Worm (Caenorhabditis elegans) whole organism, L1 larva: ENCODE measurements around the gene acbp-8.

ENCODE experiments used
- C04F5.9 ChIP-seq: sonication (generic microtip); optimal IDR thresholded peaks from 2 replicates; lab custom pipeline; 2016; ENCODE audit warnings: missing genetic modification characterization, missing compliant biosample characterization
- C16A3.4 ChIP-seq: fragments of 150-350 bp; optimal IDR thresholded peaks from 2 replicates; lab custom pipeline; 2014; ENCODE audit warnings: missing biosample characterization, missing genetic modification characterization
- Y116A8C.19 ChIP-seq: sonication (generic microtip); optimal IDR thresholded peaks from 2 replicates; lab custom pipeline; 2016; ENCODE audit warnings: missing compliant biosample characterization, missing genetic modification characterization, borderline replicate concordance
- blmp-1 ChIP-seq: fragments of 150-350 bp; optimal IDR thresholded peaks from 2 replicates; lab custom pipeline; 2014; ENCODE audit warnings: missing biosample characterization, missing genetic modification characterization
- ceh-8 ChIP-seq: fragments of 200-800 bp; sonication (Bioruptor generic); optimal IDR thresholded peaks from 2 replicates; lab custom pipeline; 2018; ENCODE audit warnings: mild to moderate bottlenecking, missing genetic modification characterization, moderate library complexity, missing compliant biosample characterization
- dpl-1 ChIP-seq, 3 experiments: fragments of 150-350 bp in 2 of 3; sonication (generic microtip) in 1 of 3; optimal IDR thresholded peaks; 2 replicates each; lab custom pipeline; 2014 to 2017; ENCODE audit warnings: missing biosample characterization in 3 of 3, missing genetic modification characterization in 3 of 3, missing genetic modification reagents in 3 of 3
- egl-27 ChIP-seq, 2 experiments: fragments of 150-350 bp in 1 of 2; sonication (generic microtip); optimal IDR thresholded peaks; 3 replicates each; lab custom pipeline; 2017 to 2018; ENCODE audit warnings: missing biosample characterization in 2 of 2, missing genetic modification characterization in 2 of 2, missing genetic modification reagents in 2 of 2
- elt-2 ChIP-seq: sonication (generic microtip); optimal IDR thresholded peaks from 2 replicates; lab custom pipeline; 2016; ENCODE audit warnings: missing genetic modification characterization, mild to moderate bottlenecking, inconsistent platforms, missing compliant biosample characterization, missing genetic modification reagents
- grh-1 ChIP-seq: fragments of 200-800 bp; sonication (Bioruptor generic); IDR thresholded peaks from 2 replicates; pipeline ENCODE4 v1.3.6; 2022; ENCODE audit warnings: missing genetic modification reagents, missing genetic modification characterization, missing compliant biosample characterization
- hlh-17 ChIP-seq: fragments of 200-800 bp; sonication (Bioruptor generic); optimal IDR thresholded peaks from 2 replicates; lab custom pipeline; 2018; ENCODE audit warnings: missing genetic modification characterization, mild to moderate bottlenecking, missing compliant biosample characterization, moderate library complexity, borderline replicate concordance
- hlh-4 ChIP-seq: sonication (generic microtip); optimal IDR thresholded peaks from 2 replicates; lab custom pipeline; 2016; ENCODE audit warnings: mild to moderate bottlenecking, missing genetic modification characterization, missing compliant biosample characterization
- lin-13 ChIP-seq: fragments of 150-350 bp; optimal IDR thresholded peaks from 2 replicates; lab custom pipeline; 2014; ENCODE audit warnings: missing biosample characterization, missing genetic modification reagents, missing genetic modification characterization
- lin-39 ChIP-seq: fragments of 150-350 bp; optimal IDR thresholded peaks from 2 replicates; lab custom pipeline; 2014; ENCODE audit warnings: missing biosample characterization, missing genetic modification reagents, missing genetic modification characterization
- lir-3 ChIP-seq: sonication (generic microtip); optimal IDR thresholded peaks from 2 replicates; lab custom pipeline; 2016; ENCODE audit warnings: mild to moderate bottlenecking, missing genetic modification characterization, moderate library complexity, missing compliant biosample characterization; ENCODE audit not compliant: poor library complexity
- lsy-2 ChIP-seq, 2 experiments: fragments of 150-350 bp; optimal IDR thresholded peaks; 2 replicates each; lab custom pipeline; 2014; ENCODE audit warnings: missing biosample characterization in 2 of 2, missing genetic modification characterization in 2 of 2
- mdl-1 ChIP-seq, 2 experiments: fragments of 150-350 bp; optimal IDR thresholded peaks; 2 replicates each; lab custom pipeline; 2014 to 2017; ENCODE audit warnings: missing biosample characterization in 2 of 2, missing genetic modification characterization in 2 of 2, inconsistent platforms in 1 of 2
- mep-1 ChIP-seq: fragments of 150-350 bp; optimal IDR thresholded peaks from 2 replicates; lab custom pipeline; 2014; ENCODE audit warnings: missing biosample characterization, missing genetic modification characterization
- nhr-11 ChIP-seq: fragments of 150-350 bp; optimal IDR thresholded peaks from 2 replicates; lab custom pipeline; 2014; ENCODE audit warnings: missing biosample characterization, missing genetic modification characterization
- nhr-12 ChIP-seq: sonication (generic microtip); optimal IDR thresholded peaks from 2 replicates; lab custom pipeline; 2017; ENCODE audit warnings: missing biosample characterization, missing genetic modification characterization
- nhr-19 ChIP-seq: fragments of 200-800 bp; sonication (Bioruptor generic); conservative IDR thresholded peaks from 2 replicates; pipeline ENCODE4 v1.3.6; 2022; ENCODE audit warnings: missing genetic modification characterization, missing compliant biosample characterization
- nhr-20 ChIP-seq: sonication (generic microtip); optimal IDR thresholded peaks from 2 replicates; lab custom pipeline; 2016; ENCODE audit warnings: mild to moderate bottlenecking, missing genetic modification characterization, missing compliant biosample characterization
- nhr-71 ChIP-seq: sonication (generic microtip); optimal IDR thresholded peaks from 2 replicates; lab custom pipeline; 2016; ENCODE audit warnings: mild to moderate bottlenecking, missing genetic modification characterization, moderate library complexity, missing compliant biosample characterization
- nhr-77 ChIP-seq: fragments of 150-350 bp; optimal IDR thresholded peaks from 2 replicates; lab custom pipeline; 2014; ENCODE audit warnings: missing biosample characterization, missing genetic modification characterization
- nhr-85 ChIP-seq: sonication (generic microtip); peaks from one replicate; lab custom pipeline; 2016; ENCODE audit warnings: missing genetic modification characterization, inconsistent platforms, missing compliant biosample characterization
- pqm-1 ChIP-seq: sonication (generic microtip); optimal IDR thresholded peaks from 3 replicates; lab custom pipeline; 2017; ENCODE audit warnings: missing biosample characterization, missing genetic modification characterization
- snu-23 ChIP-seq: sonication (generic microtip); optimal IDR thresholded peaks from 2 replicates; lab custom pipeline; 2016; ENCODE audit warnings: missing genetic modification characterization, missing compliant biosample characterization
- sup-37 ChIP-seq: fragments of 200-800 bp; sonication (Bioruptor generic); optimal IDR thresholded peaks from 2 replicates; lab custom pipeline; 2018; ENCODE audit warnings: mild to moderate bottlenecking, missing genetic modification characterization, missing compliant biosample characterization
- tbx-2 ChIP-seq: sonication (generic microtip); optimal IDR thresholded peaks from 2 replicates; lab custom pipeline; 2016; ENCODE audit warnings: missing genetic modification characterization, missing compliant biosample characterization
- tlp-1 ChIP-seq: fragments of 150-350 bp; optimal IDR thresholded peaks from 2 replicates; lab custom pipeline; 2014; ENCODE audit warnings: missing biosample characterization, missing genetic modification characterization
- unc-62 ChIP-seq: fragments of 150-350 bp; optimal IDR thresholded peaks from 2 replicates; lab custom pipeline; 2014; ENCODE audit warnings: missing biosample characterization, missing genetic modification reagents, missing genetic modification characterization
- unc-86 ChIP-seq: sonication (generic microtip); optimal IDR thresholded peaks from 2 replicates; lab custom pipeline; 2016; ENCODE audit warnings: missing genetic modification characterization, missing compliant biosample characterization
- vab-15 ChIP-seq: sonication (generic microtip); optimal IDR thresholded peaks from 2 replicates; lab custom pipeline; 2017; ENCODE audit warnings: missing genotype, mild to moderate bottlenecking, missing genetic modification characterization, missing compliant biosample characterization
- zag-1 ChIP-seq: fragments of 150-350 bp; optimal IDR thresholded peaks from 2 replicates; lab custom pipeline; 2014; ENCODE audit warnings: missing biosample characterization, missing genetic modification characterization
- zip-4 ChIP-seq: fragments of 200-800 bp; sonication (Bioruptor generic); optimal IDR thresholded peaks from 2 replicates; lab custom pipeline; 2018; ENCODE audit warnings: mild to moderate bottlenecking, missing genetic modification characterization, moderate library complexity, missing compliant biosample characterization
- ztf-11 ChIP-seq, 2 experiments: sonication (generic microtip); optimal IDR thresholded peaks; 2 replicates each; lab custom pipeline; 2016 to 2017; ENCODE audit warnings: missing genetic modification characterization in 2 of 2, missing biosample characterization in 1 of 2, missing compliant biosample characterization in 1 of 2

The acbp-8 gene

ce11 chrIII:2619559-2619958 is 9.3 kb upstream of the acbp-8 start, which contains the start of gene ppfr-4 (continued):
- TF ChIP-seq hlh-17 (GFP tag; lab: Kevin White, UChicago) (no peak), zag-1 (tag; lab: Kevin White, UChicago) (no peak), lir-3 (tag; lab: Kevin White, UChicago) (no peak), lsy-2 (tag; optimal IDR thresholded peaks at IDR 0.05; lab: Kevin White, UChicago) (peak; percentile 39 to 54), nhr-19 (no peak), nhr-71 (tag; lab: Kevin White, UChicago) (no peak), tbx-2 (tag; lab: Kevin White, UChicago) (peak; percentile 28), C16A3.4 (tag; lab: Kevin White, UChicago) (peak; percentile 15), blmp-1 (tag; lab: Kevin White, UChicago) (peak; percentile 9), nhr-20 (no peak), nhr-11 (tag; lab: Kevin White, UChicago) (no peak), sup-37 (GFP tag; lab: Kevin White, UChicago) (no peak), nhr-77 (tag; lab: Kevin White, UChicago) (no peak), lin-13 (no peak), lin-39 (tag; lab: Kevin White, UChicago) (peak; percentile 26), unc-86 (tag; lab: Kevin White, UChicago) (no peak), zip-4 (GFP tag; lab: Kevin White, UChicago) (no peak)

ce11 chrIII:2622870-2623269 is 5.9 kb upstream of the acbp-8 start, which contains the start of gene Y71H2B.2:
TSS of gene Y71H2B.2 (plus strand) at chrIII:2623170.
- TF ChIP-seq tlp-1 (tag; lab: Kevin White, UChicago) = no peak
- no peak for TF ChIP-seq nhr-71 (tag; lab: Kevin White, UChicago)
- TF ChIP-seq zip-4 (GFP tag; lab: Kevin White, UChicago) = no peak
- no peak for TF ChIP-seq unc-86 (tag; lab: Kevin White, UChicago)
- no peak for TF ChIP-seq egl-27 (tag; optimal IDR thresholded peaks at IDR 0.05; lab: Kevin White, UChicago)
- TF ChIP-seq zag-1 (tag; lab: Kevin White, UChicago) = no peak
- no peak for TF ChIP-seq nhr-11 (tag; lab: Kevin White, UChicago)
- TF ChIP-seq unc-62 = no peak
- TF ChIP-seq elt-2 = no peak
- no peak for TF ChIP-seq ztf-11 (tag; optimal IDR thresholded peaks at IDR 0.05; lab: Kevin White, UChicago)
- TF ChIP-seq dpl-1 (GFP tag; optimal IDR thresholded peaks at IDR 0.05; lab: Kevin White, UChicago) = no peak
- TF ChIP-seq Y116A8C.19 (tag; lab: Kevin White, UChicago) = no peak

DNA sequence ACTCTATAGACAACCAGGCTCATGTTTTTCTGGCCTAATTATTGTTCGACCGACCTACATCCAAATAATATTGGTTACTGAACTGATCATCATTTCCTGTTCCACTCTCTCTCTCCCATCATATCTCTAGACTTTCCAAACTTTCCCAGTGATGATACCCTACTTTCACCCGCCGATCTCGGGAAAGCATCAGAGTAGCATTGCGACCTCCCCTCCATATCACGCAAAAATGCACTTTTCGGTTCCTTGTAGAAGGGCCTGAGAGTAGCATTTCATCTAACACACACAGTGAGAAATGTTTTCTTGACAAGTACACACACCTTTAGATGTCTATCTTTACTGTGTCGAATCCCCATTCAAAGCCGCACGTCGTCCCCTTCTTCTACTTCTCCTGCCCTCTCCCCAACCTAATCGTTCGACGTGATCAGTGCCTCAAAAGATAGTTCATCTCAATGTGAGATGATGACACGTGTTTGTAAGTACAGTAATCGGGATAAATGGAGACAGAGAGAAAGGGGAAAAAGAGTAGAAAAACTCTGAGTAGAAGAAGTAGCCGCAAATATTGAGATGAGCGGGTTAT is 4.1 kb downstream of the acbp-8 start:
- TF ChIP-seq nhr-71 (tag; lab: Kevin White, UChicago) = no peak
- TF ChIP-seq hlh-4 = no peak
- TF ChIP-seq mep-1 (tag; lab: Kevin White, UChicago) = peak; percentile 24
- TF ChIP-seq vab-15 (tag; lab: Kevin White, UChicago) = no peak
- no peak for TF ChIP-seq C04F5.9
- TF ChIP-seq nhr-12 (tag; lab: Kevin White, UChicago) = no peak
- peak in 1 of 2 experiments; percentile 48 for TF ChIP-seq lsy-2 (tag; optimal IDR thresholded peaks at IDR 0.05; lab: Kevin White, UChicago)
- no peak for TF ChIP-seq ceh-8 (GFP tag; lab: Kevin White, UChicago)
- no peak for TF ChIP-seq elt-2
- TF ChIP-seq nhr-85 (tag; lab: Kevin White, UChicago) = peak; percentile 81
- TF ChIP-seq snu-23 (GFP tag; lab: Kevin White, UChicago) = peak; percentile 16
- no peak for TF ChIP-seq unc-86 (tag; lab: Kevin White, UChicago)
- TF ChIP-seq hlh-17 (GFP tag; lab: Kevin White, UChicago) = no peak
- TF ChIP-seq blmp-1 (tag; lab: Kevin White, UChicago) = peak; percentile 93
- no peak for TF ChIP-seq mdl-1 (tag; optimal IDR thresholded peaks at IDR 0.05; lab: Kevin White, UChicago)

DNA sequence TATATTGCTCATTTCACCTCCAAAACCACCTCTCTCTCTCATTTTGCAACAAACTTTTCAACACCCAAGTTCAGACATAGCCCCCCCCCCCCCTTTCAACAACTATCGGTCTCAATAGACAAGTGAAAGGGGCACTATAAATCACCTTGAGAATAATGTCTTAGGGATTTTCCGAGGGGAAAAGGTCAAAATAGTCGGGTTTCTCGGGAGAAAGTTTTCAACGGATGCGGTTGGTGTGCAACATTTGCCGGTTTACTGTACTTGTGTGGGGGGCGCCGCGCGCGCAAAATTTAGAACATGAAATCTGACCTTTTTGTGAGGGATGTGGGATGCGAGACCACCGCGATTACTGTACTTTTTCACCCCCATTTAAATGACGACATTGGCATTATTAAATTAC is 5.8 kb downstream of the acbp-8 start:
- TF ChIP-seq pqm-1 (no peak), blmp-1 (tag; lab: Kevin White, UChicago) (peak; percentile 92), grh-1 (peak; percentile 23; the same call in 1 of the 2 replicates)
